Worm (Caenorhabditis elegans) whole organism, L1 larva: ENCODE results near the gene sdz-18.

Experiments used
- fkh-10 ChIP-seq: sonication (generic microtip); optimal IDR thresholded peaks from 2 replicates; lab custom pipeline; 2017; ENCODE audit warnings: missing biosample characterization, missing genetic modification reagents, missing genetic modification characterization
- lin-35 ChIP-seq, 2 experiments: fragments of 150-350 bp; optimal IDR thresholded peaks; 2 replicates each; lab custom pipeline; 2014; ENCODE audit warnings: missing biosample characterization in 2 of 2, missing genetic modification characterization in 2 of 2, missing genetic modification reagents in 2 of 2
- pqm-1 ChIP-seq: sonication (generic microtip); optimal IDR thresholded peaks from 3 replicates; lab custom pipeline; 2017; ENCODE audit warnings: missing biosample characterization, missing genetic modification characterization

DNA sequence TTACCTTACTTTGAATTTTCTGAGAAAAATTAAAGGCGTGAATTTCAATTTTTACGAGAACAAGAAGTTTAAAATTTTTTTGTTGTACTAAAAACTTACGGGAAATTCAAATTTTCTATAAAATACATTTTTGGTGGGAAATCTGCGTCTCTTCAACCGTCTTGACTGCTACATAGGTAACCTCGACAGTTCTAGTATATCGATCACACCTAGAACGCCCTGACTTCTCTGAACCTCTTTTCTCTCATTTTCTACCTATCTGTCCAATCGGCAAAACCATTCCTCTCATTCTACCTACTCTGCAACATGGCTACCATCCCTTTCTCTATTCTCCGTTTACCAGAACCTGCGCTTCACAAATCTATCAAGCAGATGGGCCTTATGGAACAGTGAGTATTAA lies 22.5 kb downstream of the sdz-18 start, which contains the start of gene fbxb-25:
- TF ChIP-seq lin-35 (GFP tag; optimal IDR thresholded peaks at IDR 0.05; lab: Kevin White, UChicago) (no peak), pqm-1 (tag; lab: Kevin White, UChicago) (no peak), fkh-10 (no peak)
